Worm (Caenorhabditis elegans) whole organism, L4 larva: Measurements from ENCODE around the gene T23F2.5.

Source experiments
- arid-1 ChIP-seq: fragments of 200-800 bp; sonication (Bioruptor generic); conservative IDR thresholded peaks from 2 replicates; pipeline ENCODE4 v1.3.6; 2022; ENCODE audit warnings: missing genetic modification reagents, missing genetic modification characterization, missing compliant biosample characterization
- egl-27 ChIP-seq: sonication (generic microtip); optimal IDR thresholded peaks from 3 replicates; lab custom pipeline; 2017; ENCODE audit warnings: missing biosample characterization, missing genetic modification reagents, missing genetic modification characterization
- hlh-30 ChIP-seq: sonication (generic microtip); optimal IDR thresholded peaks from 2 replicates; lab custom pipeline; 2017; ENCODE audit warnings: antibody characterized with exemption, mild to moderate bottlenecking, missing genetic modification characterization, missing compliant biosample characterization; ENCODE audit not compliant: insufficient read depth
- ztf-11 ChIP-seq: fragments of 150-350 bp; optimal IDR thresholded peaks from 2 replicates; lab custom pipeline; 2014; ENCODE audit warnings: missing biosample characterization, missing genetic modification characterization

DNA sequence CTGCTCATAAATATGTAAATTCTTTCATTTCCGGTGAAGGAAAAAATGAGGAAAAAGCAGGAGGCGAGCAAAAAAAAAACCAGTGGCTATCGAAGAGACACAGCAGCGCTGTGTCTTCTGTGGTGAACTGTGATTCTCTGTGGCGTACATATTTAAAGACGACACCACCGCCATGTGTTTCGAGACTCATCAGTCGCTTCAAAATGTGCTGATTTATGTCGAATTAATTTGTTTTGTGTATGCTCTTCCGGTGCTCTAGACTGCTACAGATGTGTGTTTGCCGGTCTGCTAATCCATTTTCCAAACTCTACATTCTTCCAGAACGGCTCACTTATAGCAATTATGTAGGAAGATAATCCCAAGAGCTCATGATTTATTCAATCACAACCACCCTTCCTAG lies 48.5 kb upstream of the T23F2.5 start:
- TF ChIP-seq ztf-11 (tag; lab: Kevin White, UChicago) (no peak), hlh-30 (tag; lab: Kevin White, UChicago) (no peak), arid-1 (GFP tag; lab: Robert Waterston, UW) (no peak), egl-27 (tag; lab: Kevin White, UChicago) (no peak)
